Fruit fly (Drosophila melanogaster): Measurements from ENCODE around the gene Pgk.

Gene Pgk

DNA sequence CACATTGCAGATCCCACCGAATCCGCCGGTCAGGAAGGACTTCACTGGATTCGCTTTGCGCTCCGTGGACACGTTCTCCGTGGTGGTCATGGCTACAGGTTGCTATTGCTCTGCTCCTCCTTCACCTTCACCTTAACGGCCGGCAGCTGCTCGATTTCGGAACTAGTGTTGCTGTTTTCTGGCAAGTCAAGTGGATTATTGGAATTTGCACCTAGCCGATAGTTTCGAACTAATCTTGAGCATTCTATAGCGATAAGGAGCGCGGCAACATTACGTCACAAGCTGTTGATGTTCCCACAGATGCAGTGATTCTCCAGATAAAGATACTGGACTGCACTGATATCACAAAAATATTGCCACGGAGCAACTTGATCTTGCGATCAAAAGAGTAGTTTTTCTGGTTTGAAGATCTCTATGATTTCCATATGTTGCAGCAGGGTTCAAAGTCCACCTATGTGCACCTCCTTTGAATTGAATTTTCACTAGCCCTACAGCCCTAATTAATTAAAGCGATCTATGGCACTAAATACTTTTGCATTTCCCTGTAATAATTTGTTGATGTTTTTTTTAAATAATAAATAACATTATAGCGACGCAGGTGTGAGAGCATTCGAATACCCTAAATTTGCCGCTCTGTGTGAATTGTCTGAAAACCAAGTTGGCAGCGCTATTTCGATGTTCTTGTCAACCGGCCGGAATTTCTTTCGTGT is 16.8 kb upstream of the Pgk start, which contains the start of the genes colt and HINT1 (continued):
- TF ChIP-seq Hmx (GFP tag; optimal IDR thresholded peaks at IDR 0.05) (no peak), lilli (GFP tag; optimal IDR thresholded peaks at IDR 0.05) (peak; percentile 17), ash1 (GFP tag; optimal IDR thresholded peaks at IDR 0.05) (no peak), Chrac-16 (GFP tag; optimal IDR thresholded peaks at IDR 0.05) (no peak), tx (GFP tag; optimal IDR thresholded peaks at IDR 0.05) (no peak), tup (GFP tag; optimal IDR thresholded peaks at IDR 0.05) (no peak), CG11723 (GFP tag; optimal IDR thresholded peaks at IDR 0.05) (no peak), HHEX (GFP tag; optimal IDR thresholded peaks at IDR 0.05) (no peak), CG42726 (GFP tag; IDR thresholded peaks at IDR 0.05; ENCODE audit: partially characterized antibody) (0 out of 2 replicates have a peak, but pooled peaks have one; percentile 42), tin (GFP tag; optimal IDR thresholded peaks at IDR 0.05) (no peak), Oaz (GFP tag; IDR thresholded peaks at IDR 0.05) (no peak), NC2α (GFP tag; optimal IDR thresholded peaks at IDR 0.05) (no peak), pfk (GFP tag; optimal IDR thresholded peaks at IDR 0.05) (no peak), ttk (GFP tag; IDR thresholded peaks at IDR 0.05) (no peak), CG16779 (GFP tag; IDR thresholded peaks at IDR 0.05) (no peak), repo (GFP tag; optimal IDR thresholded peaks at IDR 0.05) (no peak), D19B (GFP tag; optimal IDR thresholded peaks at IDR 0.05) (no peak), CG7928 (GFP tag; optimal IDR thresholded peaks at IDR 0.05) (no peak), CG7372 (GFP tag; IDR thresholded peaks at IDR 0.05) (no peak), CG7556 (GFP tag; optimal IDR thresholded peaks at IDR 0.05) (no peak), CHES-1-like (GFP tag; optimal IDR thresholded peaks at IDR 0.05) (peak; percentile 4), CG6175 (GFP tag; IDR thresholded peaks at IDR 0.05) (no peak), CG30431 (GFP tag; optimal IDR thresholded peaks at IDR 0.05) (no peak), row (GFP tag; IDR thresholded peaks at IDR 0.05) (peak; percentile 47), CG14441 (GFP tag; IDR thresholded peaks at IDR 0.05) (peak; percentile 37; the same call in 1 of the 2 replicates), CoRest (tag; optimal IDR thresholded peaks at IDR 0.05) (peak; percentile 47), CG7745 (tag; optimal IDR thresholded peaks at IDR 0.05) (no peak), Dp (GFP tag; optimal IDR thresholded peaks at IDR 0.05) (peak; percentile 41), CkIIα-i1 (GFP tag; IDR thresholded peaks at IDR 0.05) (no peak), HLHmδ (GFP tag; optimal IDR thresholded peaks at IDR 0.05) (no peak), CG31441 (GFP tag; IDR thresholded peaks at IDR 0.05) (peak; percentile 34; the same call in 1 of the 2 replicates), sob (GFP tag; IDR thresholded peaks at IDR 0.05) (no peak), CG11560 (tag; IDR thresholded peaks at IDR 0.05) (no peak), inv (GFP tag; IDR thresholded peaks at IDR 0.05; ENCODE audit: partially characterized antibody) (no peak; the same call in 1 of the 2 replicates), CG9932 (GFP tag; IDR thresholded peaks at IDR 0.05) (peak; percentile 33; the same call in 1 of the 2 replicates), al (GFP tag; IDR thresholded peaks at IDR 0.05) (no peak), CG2678 (tag; optimal IDR thresholded peaks at IDR 0.05) (peak; percentile 28), prd (optimal IDR thresholded peaks at IDR 0.05) (no peak), prd (GFP tag; IDR thresholded peaks at IDR 0.05) (no peak), gro (GFP tag; optimal IDR thresholded peaks at IDR 0.05) (no peak), kah (GFP tag; optimal IDR thresholded peaks at IDR 0.05) (peak; percentile 23), Dad (GFP tag; optimal IDR thresholded peaks at IDR 0.05) (no peak), CG10462 (GFP tag; optimal IDR thresholded peaks at IDR 0.05) (no peak), CTCF (GFP tag; optimal IDR thresholded peaks at IDR 0.05) (peak; percentile 54), slbo (GFP tag; IDR thresholded peaks at IDR 0.05) (peak; percentile 9; the same call in 1 of the 2 replicates), gem (tag; optimal IDR thresholded peaks at IDR 0.05) (no peak), en (GFP tag; optimal IDR thresholded peaks at IDR 0.05) (no peak), B-H2 (GFP tag; optimal IDR thresholded peaks at IDR 0.05) (no peak), CG17359 (tag; optimal IDR thresholded peaks at IDR 0.05) (no peak), br (optimal IDR thresholded peaks at IDR 0.05) (no peak), ro (GFP tag; IDR thresholded peaks at IDR 0.05) (no peak), tgo (GFP tag; IDR thresholded peaks at IDR 0.05) (no peak), hth (optimal IDR thresholded peaks at IDR 0.05) (no peak)
